Fruit fly (Drosophila melanogaster) whole organism: ENCODE results near the gene mfrn.

Source experiments
- CG8478 ChIP-seq: fragments of >200 bp; optimal IDR thresholded peaks from 2 replicates; lab custom pipeline; 2018; ENCODE audit warnings: inconsistent platforms
- Dll ChIP-seq: fragments of >200 bp; optimal IDR thresholded peaks from 2 replicates; lab custom pipeline; 2017
- EcR ChIP-seq, 2 experiments: fragments of >200 bp; optimal IDR thresholded peaks; 2 replicates each; lab custom pipeline; 2017; ENCODE audit warnings: missing biosample characterization in 2 of 2, missing genetic modification characterization in 2 of 2, missing genetic modification reagents in 2 of 2
- pan ChIP-seq: fragments of >200 bp; optimal IDR thresholded peaks from 2 replicates; lab custom pipeline; 2017
- psq ChIP-seq: fragments of >200 bp; optimal IDR thresholded peaks from 2 replicates; lab custom pipeline; 2017
- usp ChIP-seq: fragments of >200 bp; optimal IDR thresholded peaks from 2 replicates; lab custom pipeline; 2017; ENCODE audit warnings: missing biosample characterization, missing genetic modification characterization, mixed read lengths

- TF ChIP-seq psq (lab: Kevin White, UChicago), result no peak
- no peak for TF ChIP-seq pan (lab: Kevin White, UChicago)
- no peak for TF ChIP-seq usp (GFP tag; lab: Kevin White, UChicago)
- TF ChIP-seq CG8478 (lab: Kevin White, UChicago), result no peak
- no peak for TF ChIP-seq EcR (GFP tag; optimal IDR thresholded peaks at IDR 0.05; lab: Kevin White, UChicago)
- no peak for TF ChIP-seq Dll
These were observed 39.5 kb upstream of the mfrn start for dm6 chr3R:27987329-27987728.
